Worm (Caenorhabditis elegans) whole organism, mixed stage, embryonic: ENCODE data around the gene str-171.

Experiments
- M03D4.4 ChIP-seq: sonication (generic microtip); optimal IDR thresholded peaks from 2 replicates; lab custom pipeline; 2017; ENCODE audit warnings: mild to moderate bottlenecking, missing genetic modification characterization, missing compliant biosample characterization
- blmp-1 ChIP-seq: fragments of 150-350 bp; optimal IDR thresholded peaks from 2 replicates; lab custom pipeline; 2014; ENCODE audit warnings: missing biosample characterization, missing genetic modification characterization
- ceh-39 ChIP-seq: fragments of 150-350 bp; optimal IDR thresholded peaks from 2 replicates; lab custom pipeline; 2014; ENCODE audit warnings: missing biosample characterization, missing genetic modification characterization
- ceh-43 ChIP-seq: fragments of 200-800 bp; sonication (Bioruptor generic); optimal IDR thresholded peaks from 2 replicates; lab custom pipeline; 2018; ENCODE audit warnings: mild to moderate bottlenecking, missing genetic modification characterization, moderate library complexity, missing compliant biosample characterization
- cnd-1 ChIP-seq: fragments of 200-800 bp; sonication (Bioruptor generic); optimal IDR thresholded peaks from 2 replicates; lab custom pipeline; 2018; ENCODE audit warnings: mild to moderate bottlenecking, missing genetic modification characterization, missing compliant biosample characterization
- drap-1 ChIP-seq: fragments of 200-800 bp; sonication (Bioruptor generic); optimal IDR thresholded peaks from 3 replicates; lab custom pipeline; 2018; ENCODE audit warnings: mild to moderate bottlenecking, missing genetic modification characterization, missing compliant biosample characterization
- elt-1 ChIP-seq: sonication (generic microtip); optimal IDR thresholded peaks from 2 replicates; lab custom pipeline; 2017; ENCODE audit warnings: missing genetic modification characterization, mild to moderate bottlenecking, missing compliant biosample characterization, antibody characterized with exemption, moderate library complexity, borderline replicate concordance; ENCODE audit not compliant: insufficient read depth
- flh-1 ChIP-seq: fragments of 200-800 bp; sonication (Bioruptor generic); optimal IDR thresholded peaks from 2 replicates; lab custom pipeline; 2018; ENCODE audit warnings: mild to moderate bottlenecking, missing genetic modification characterization, moderate library complexity, missing compliant biosample characterization
- ham-2 ChIP-seq: fragments of 200-800 bp; sonication (Bioruptor generic); optimal IDR thresholded peaks from 2 replicates; lab custom pipeline; 2018; ENCODE audit warnings: mild to moderate bottlenecking, missing genetic modification characterization, missing compliant biosample characterization
- hlh-1 ChIP-seq: fragments of 150-350 bp; optimal IDR thresholded peaks from 2 replicates; lab custom pipeline; 2014; ENCODE audit warnings: missing biosample characterization, missing genetic modification reagents, missing genetic modification characterization
- lin-13 ChIP-seq: fragments of 150-350 bp; optimal IDR thresholded peaks from 2 replicates; lab custom pipeline; 2014; ENCODE audit warnings: missing biosample characterization, missing genetic modification characterization
- lin-32 ChIP-seq: fragments of 200-800 bp; sonication (Bioruptor generic); optimal IDR thresholded peaks from 2 replicates; lab custom pipeline; 2018; ENCODE audit warnings: mild to moderate bottlenecking, missing genetic modification characterization, missing compliant biosample characterization
- mab-5 ChIP-seq: fragments of 150-350 bp; optimal IDR thresholded peaks from 2 replicates; lab custom pipeline; 2014; ENCODE audit warnings: missing biosample characterization, missing genetic modification characterization
- mep-1 ChIP-seq: fragments of 150-350 bp; optimal IDR thresholded peaks from 2 replicates; lab custom pipeline; 2017; ENCODE audit warnings: missing biosample characterization, missing genetic modification reagents, missing genetic modification characterization, inconsistent platforms
- mls-2 ChIP-seq: sonication (generic microtip); optimal IDR thresholded peaks from 2 replicates; lab custom pipeline; 2016; ENCODE audit warnings: mild to moderate bottlenecking, missing genetic modification characterization, moderate library complexity, missing compliant biosample characterization
- nhr-12 ChIP-seq: fragments of 150-350 bp; optimal IDR thresholded peaks from 2 replicates; lab custom pipeline; 2014; ENCODE audit warnings: missing biosample characterization, missing genetic modification characterization
- nhr-2 ChIP-seq: fragments of 150-350 bp; optimal IDR thresholded peaks from 2 replicates; lab custom pipeline; 2014; ENCODE audit warnings: missing biosample characterization, missing genetic modification characterization
- nhr-237 ChIP-seq: fragments of 150-350 bp; optimal IDR thresholded peaks from 2 replicates; lab custom pipeline; 2014; ENCODE audit warnings: missing biosample characterization, missing genetic modification characterization
- nhr-28 ChIP-seq: fragments of 150-350 bp; optimal IDR thresholded peaks from 2 replicates; lab custom pipeline; 2014; ENCODE audit warnings: missing biosample characterization, missing genetic modification characterization
- nhr-76 ChIP-seq: sonication (generic microtip); optimal IDR thresholded peaks from 2 replicates; lab custom pipeline; 2017; ENCODE audit warnings: missing biosample characterization, missing genetic modification characterization
- sem-2 ChIP-seq: fragments of 200-800 bp; sonication (Bioruptor generic); optimal IDR thresholded peaks from 2 replicates; lab custom pipeline; 2018; ENCODE audit warnings: mild to moderate bottlenecking, missing genetic modification characterization, missing compliant biosample characterization
- snpc-4 ChIP-seq: fragments of 150-350 bp; optimal IDR thresholded peaks from 2 replicates; lab custom pipeline; 2014; ENCODE audit warnings: missing biosample characterization, missing genetic modification characterization
- sptf-1 ChIP-seq: sonication (generic microtip); optimal IDR thresholded peaks from 2 replicates; lab custom pipeline; 2017; ENCODE audit warnings: mild to moderate bottlenecking, missing genetic modification characterization, moderate library complexity, missing compliant biosample characterization
- tbx-8 ChIP-seq: fragments of 200-800 bp; sonication (Bioruptor generic); optimal IDR thresholded peaks from 2 replicates; lab custom pipeline; 2018; ENCODE audit warnings: mild to moderate bottlenecking, missing genetic modification characterization, moderate library complexity, missing compliant biosample characterization
- unc-120 ChIP-seq: sonication (generic microtip); optimal IDR thresholded peaks from 2 replicates; lab custom pipeline; 2017; ENCODE audit warnings: missing genetic modification characterization, missing compliant biosample characterization; ENCODE audit not compliant: poor library complexity, severe bottlenecking
- unc-39 ChIP-seq: fragments of 150-350 bp; optimal IDR thresholded peaks from 2 replicates; lab custom pipeline; 2014; ENCODE audit warnings: missing biosample characterization, missing genetic modification characterization
- unc-62 ChIP-seq: fragments of 150-350 bp; optimal IDR thresholded peaks from 2 replicates; lab custom pipeline; 2014; ENCODE audit warnings: missing biosample characterization, missing genetic modification reagents, missing genetic modification characterization
- ztf-11 ChIP-seq: fragments of 150-350 bp; optimal IDR thresholded peaks from 2 replicates; lab custom pipeline; 2014; ENCODE audit warnings: missing biosample characterization, missing genetic modification characterization

Gene str-171

ce11 chrV:15156504-15156903 is 24.2 kb upstream of the str-171 start:
- TF ChIP-seq sptf-1 (no peak), unc-62 (GFP tag; lab: Kevin White, UChicago) (no peak)

ce11 chrV:15153277-15153676 is 21.0 kb upstream of the str-171 start, which contains the start of gene srh-55:
TSS of gene srh-55 (plus strand) at chrV:15153577.
- TF ChIP-seq sem-2 (GFP tag; lab: Kevin White, UChicago), result no peak
- no peak for TF ChIP-seq ceh-39 (tag; lab: Kevin White, UChicago)
- no peak for TF ChIP-seq nhr-12 (tag; lab: Kevin White, UChicago)
- TF ChIP-seq mab-5 (tag; lab: Kevin White, UChicago), result no peak
- TF ChIP-seq sptf-1, result no peak
- TF ChIP-seq nhr-28 (tag; lab: Kevin White, UChicago), result no peak
- no peak for TF ChIP-seq hlh-1 (tag; lab: Kevin White, UChicago)
- TF ChIP-seq cnd-1, result no peak
- no peak for TF ChIP-seq lin-13 (tag; lab: Kevin White, UChicago)
- no peak for TF ChIP-seq unc-39 (tag; lab: Kevin White, UChicago)
- TF ChIP-seq lin-32, result no peak
- no peak for TF ChIP-seq nhr-237
- no peak for TF ChIP-seq M03D4.4 (tag; lab: Kevin White, UChicago)
- no peak for TF ChIP-seq unc-62 (GFP tag; lab: Kevin White, UChicago)
- TF ChIP-seq nhr-76 (tag; lab: Kevin White, UChicago), result no peak
- no peak for TF ChIP-seq drap-1 (GFP tag; lab: Kevin White, UChicago)
- no peak for TF ChIP-seq ham-2 (GFP tag; lab: Kevin White, UChicago)
- TF ChIP-seq flh-1 (GFP tag; lab: Kevin White, UChicago), result no peak

ce11 chrV:15152010-15152409 is 19.7 kb upstream of the str-171 start:
- TF ChIP-seq flh-1 (GFP tag; lab: Kevin White, UChicago) (no peak), unc-62 (GFP tag; lab: Kevin White, UChicago) (no peak), ztf-11 (tag; lab: Kevin White, UChicago) (no peak)

ce11 chrV:15150661-15151060 is 18.3 kb upstream of the str-171 start, which contains the start of gene T09F5.2:
TSS of gene T09F5.2 (plus strand) at chrV:15150961.
- TF ChIP-seq mep-1 (tag; lab: Kevin White, UChicago) (no peak), nhr-237 (no peak), ceh-39 (tag; lab: Kevin White, UChicago) (no peak), nhr-76 (tag; lab: Kevin White, UChicago) (no peak)
- TF ChIP-seq, all 35 proteins: peak for 0

- TF ChIP-seq snpc-4 (tag; lab: Kevin White, UChicago) (no peak), mls-2 (tag; lab: Kevin White, UChicago) (no peak), nhr-237 (no peak), ceh-43 (GFP tag; lab: Kevin White, UChicago) (no peak), blmp-1 (tag; lab: Kevin White, UChicago) (no peak), ztf-11 (tag; lab: Kevin White, UChicago) (no peak), lin-32 (no peak), lin-13 (tag; lab: Kevin White, UChicago) (no peak), unc-120 (tag; lab: Kevin White, UChicago) (no peak), unc-39 (tag; lab: Kevin White, UChicago) (no peak), M03D4.4 (tag; lab: Kevin White, UChicago) (no peak), nhr-12 (tag; lab: Kevin White, UChicago) (no peak), flh-1 (GFP tag; lab: Kevin White, UChicago) (no peak), nhr-2 (tag; lab: Kevin White, UChicago) (no peak), sem-2 (GFP tag; lab: Kevin White, UChicago) (no peak), tbx-8 (GFP tag; lab: Kevin White, UChicago) (no peak), nhr-76 (tag; lab: Kevin White, UChicago) (no peak)
These were observed 17.9 kb upstream of the str-171 start for ce11 chrV:15150176-15150575.

ce11 chrV:15148800-15149199 is 16.5 kb upstream of the str-171 start, which contains the start of gene T09F5.1:
TSS of gene T09F5.1 (plus strand) at chrV:15149100.
- TF ChIP-seq ceh-39 (tag; lab: Kevin White, UChicago) (no peak), elt-1 (tag; lab: Kevin White, UChicago) (peak; percentile 60)
